Worm (Caenorhabditis elegans) whole organism, L1 larva: Measurements from ENCODE around the gene sqd-1.

ENCODE experiments used
- C34B4.2 ChIP-seq: sonication (generic microtip); optimal IDR thresholded peaks from 2 replicates; lab custom pipeline; 2017; ENCODE audit warnings: mild to moderate bottlenecking, missing genetic modification characterization, missing compliant biosample characterization
- aly-2 ChIP-seq: fragments of 150-350 bp; optimal IDR thresholded peaks from 2 replicates; lab custom pipeline; 2014; ENCODE audit warnings: missing biosample characterization, missing genetic modification characterization
- blmp-1 ChIP-seq: fragments of 150-350 bp; optimal IDR thresholded peaks from 2 replicates; lab custom pipeline; 2014; ENCODE audit warnings: missing biosample characterization, missing genetic modification characterization
- ceh-88 ChIP-seq: fragments of 200-800 bp; sonication (Bioruptor generic); IDR thresholded peaks from 2 replicates; pipeline ENCODE4 v1.3.6; 2022; ENCODE audit warnings: missing genetic modification characterization, missing compliant biosample characterization
- ceh-90 ChIP-seq: sonication (generic microtip); optimal IDR thresholded peaks from 2 replicates; lab custom pipeline; 2016; ENCODE audit warnings: missing genetic modification characterization, missing compliant biosample characterization
- dpl-1 ChIP-seq, 3 experiments: fragments of 150-350 bp in 2 of 3; sonication (generic microtip) in 1 of 3; optimal IDR thresholded peaks; 2 replicates each; lab custom pipeline; 2014 to 2017; ENCODE audit warnings: missing biosample characterization in 3 of 3, missing genetic modification characterization in 3 of 3, missing genetic modification reagents in 3 of 3
- efl-1 ChIP-seq, 4 experiments: fragments of 150-350 bp; optimal IDR thresholded peaks in 3 of 4; peaks in 1 of 4; 1 replicate in 1 of 4; 2 replicates in 3 of 4; lab custom pipeline; 2014; ENCODE audit warnings: missing biosample characterization in 2 of 4, missing genetic modification characterization in 2 of 4, missing genetic modification reagents in 2 of 4
- efl-3 ChIP-seq: fragments of 200-800 bp; sonication (Bioruptor generic); optimal IDR thresholded peaks from 2 replicates; lab custom pipeline; 2018; ENCODE audit warnings: mild to moderate bottlenecking, missing genetic modification characterization, missing compliant biosample characterization
- egl-27 ChIP-seq, 2 experiments: fragments of 150-350 bp in 1 of 2; sonication (generic microtip); optimal IDR thresholded peaks; 3 replicates each; lab custom pipeline; 2017 to 2018; ENCODE audit warnings: missing biosample characterization in 2 of 2, missing genetic modification characterization in 2 of 2, missing genetic modification reagents in 2 of 2
- ets-5 ChIP-seq: fragments of 200-800 bp; sonication (Bioruptor generic); IDR thresholded peaks from 2 replicates; pipeline ENCODE4 v1.3.6; 2022; ENCODE audit warnings: missing genetic modification characterization, missing compliant biosample characterization
- fkh-8 ChIP-seq: sonication (generic microtip); optimal IDR thresholded peaks from 2 replicates; lab custom pipeline; 2016; ENCODE audit warnings: mild to moderate bottlenecking, missing genetic modification characterization, missing compliant biosample characterization
- fos-1 ChIP-seq: fragments of 150-350 bp; optimal IDR thresholded peaks from 2 replicates; lab custom pipeline; 2014; ENCODE audit warnings: missing biosample characterization, missing genetic modification characterization
- hlh-17 ChIP-seq: fragments of 200-800 bp; sonication (Bioruptor generic); optimal IDR thresholded peaks from 2 replicates; lab custom pipeline; 2018; ENCODE audit warnings: missing genetic modification characterization, mild to moderate bottlenecking, missing compliant biosample characterization, moderate library complexity, borderline replicate concordance
- hlh-4 ChIP-seq: sonication (generic microtip); optimal IDR thresholded peaks from 2 replicates; lab custom pipeline; 2016; ENCODE audit warnings: mild to moderate bottlenecking, missing genetic modification characterization, missing compliant biosample characterization
- hpl-2 ChIP-seq: fragments of 150-350 bp; optimal IDR thresholded peaks from 2 replicates; lab custom pipeline; 2014; ENCODE audit warnings: missing biosample characterization, missing genetic modification reagents, missing genetic modification characterization
- irx-1 ChIP-seq: sonication (generic microtip); optimal IDR thresholded peaks from 2 replicates; lab custom pipeline; 2016; ENCODE audit warnings: missing genetic modification characterization, missing compliant biosample characterization
- isw-1 ChIP-seq: fragments of 200-800 bp; sonication (Bioruptor generic); IDR thresholded peaks from 2 replicates; pipeline ENCODE4 v1.3.6; 2022; ENCODE audit warnings: missing genetic modification characterization, missing compliant biosample characterization
- lin-13 ChIP-seq: fragments of 150-350 bp; optimal IDR thresholded peaks from 2 replicates; lab custom pipeline; 2014; ENCODE audit warnings: missing biosample characterization, missing genetic modification reagents, missing genetic modification characterization
- lin-14 ChIP-seq: fragments of 200-800 bp; sonication (Bioruptor generic); optimal IDR thresholded peaks from 2 replicates; lab custom pipeline; 2018; ENCODE audit warnings: mild to moderate bottlenecking, missing genetic modification characterization, moderate library complexity, missing compliant biosample characterization
- lin-15B ChIP-seq: fragments of 150-350 bp; sonication (generic microtip); optimal IDR thresholded peaks from 3 replicates; lab custom pipeline; 2014; ENCODE audit warnings: missing biosample characterization, missing genetic modification characterization
- lin-35 ChIP-seq, 2 experiments: fragments of 150-350 bp; optimal IDR thresholded peaks; 2 replicates each; lab custom pipeline; 2014; ENCODE audit warnings: missing biosample characterization in 2 of 2, missing genetic modification characterization in 2 of 2, missing genetic modification reagents in 2 of 2
- lir-3 ChIP-seq: sonication (generic microtip); optimal IDR thresholded peaks from 2 replicates; lab custom pipeline; 2016; ENCODE audit warnings: mild to moderate bottlenecking, missing genetic modification characterization, moderate library complexity, missing compliant biosample characterization; ENCODE audit not compliant: poor library complexity
- mdl-1 ChIP-seq, 2 experiments: fragments of 150-350 bp; optimal IDR thresholded peaks; 2 replicates each; lab custom pipeline; 2014 to 2017; ENCODE audit warnings: missing biosample characterization in 2 of 2, missing genetic modification characterization in 2 of 2, inconsistent platforms in 1 of 2
- mep-1 ChIP-seq: fragments of 150-350 bp; optimal IDR thresholded peaks from 2 replicates; lab custom pipeline; 2014; ENCODE audit warnings: missing biosample characterization, missing genetic modification characterization
- nhr-11 ChIP-seq: fragments of 150-350 bp; optimal IDR thresholded peaks from 2 replicates; lab custom pipeline; 2014; ENCODE audit warnings: missing biosample characterization, missing genetic modification characterization
- nhr-12 ChIP-seq: sonication (generic microtip); optimal IDR thresholded peaks from 2 replicates; lab custom pipeline; 2017; ENCODE audit warnings: missing biosample characterization, missing genetic modification characterization
- nhr-19 ChIP-seq: fragments of 200-800 bp; sonication (Bioruptor generic); conservative IDR thresholded peaks from 2 replicates; pipeline ENCODE4 v1.3.6; 2022; ENCODE audit warnings: missing genetic modification characterization, missing compliant biosample characterization
- nhr-20 ChIP-seq: sonication (generic microtip); optimal IDR thresholded peaks from 2 replicates; lab custom pipeline; 2016; ENCODE audit warnings: mild to moderate bottlenecking, missing genetic modification characterization, missing compliant biosample characterization
- nhr-237 ChIP-seq: fragments of 150-350 bp; optimal IDR thresholded peaks from 2 replicates; lab custom pipeline; 2014; ENCODE audit warnings: missing biosample characterization, missing genetic modification characterization
- nhr-71 ChIP-seq: sonication (generic microtip); optimal IDR thresholded peaks from 2 replicates; lab custom pipeline; 2016; ENCODE audit warnings: mild to moderate bottlenecking, missing genetic modification characterization, moderate library complexity, missing compliant biosample characterization
- nhr-76 ChIP-seq: sonication (generic microtip); optimal IDR thresholded peaks from 2 replicates; lab custom pipeline; 2017; ENCODE audit warnings: missing biosample characterization, missing genetic modification characterization
- nhr-77 ChIP-seq: fragments of 150-350 bp; optimal IDR thresholded peaks from 2 replicates; lab custom pipeline; 2014; ENCODE audit warnings: missing biosample characterization, missing genetic modification characterization
- nhr-84 ChIP-seq: sonication (generic microtip); optimal IDR thresholded peaks from 2 replicates; lab custom pipeline; 2017; ENCODE audit warnings: missing biosample characterization, missing genetic modification characterization
- nhr-85 ChIP-seq: sonication (generic microtip); peaks from one replicate; lab custom pipeline; 2016; ENCODE audit warnings: missing genetic modification characterization, inconsistent platforms, missing compliant biosample characterization
- pag-3 ChIP-seq: sonication (generic microtip); optimal IDR thresholded peaks from 2 replicates; lab custom pipeline; 2017; ENCODE audit warnings: missing genetic modification characterization, mild to moderate bottlenecking, missing compliant biosample characterization, antibody characterized with exemption, borderline replicate concordance; ENCODE audit not compliant: insufficient read depth
- pax-3 ChIP-seq: fragments of 200-800 bp; sonication (Bioruptor generic); optimal IDR thresholded peaks from 2 replicates; lab custom pipeline; 2018; ENCODE audit warnings: mild to moderate bottlenecking, missing genetic modification characterization, moderate library complexity, missing compliant biosample characterization
- rnt-1 ChIP-seq: sonication (generic microtip); optimal IDR thresholded peaks from 2 replicates; lab custom pipeline; 2016; ENCODE audit warnings: mild to moderate bottlenecking, missing genetic modification characterization, moderate library complexity, missing compliant biosample characterization
- snu-23 ChIP-seq: sonication (generic microtip); optimal IDR thresholded peaks from 2 replicates; lab custom pipeline; 2016; ENCODE audit warnings: missing genetic modification characterization, missing compliant biosample characterization
- sox-4 ChIP-seq: sonication (generic microtip); optimal IDR thresholded peaks from 2 replicates; lab custom pipeline; 2016; ENCODE audit warnings: missing genetic modification characterization, missing compliant biosample characterization
- sptf-1 ChIP-seq: fragments of 150-350 bp; optimal IDR thresholded peaks from 2 replicates; lab custom pipeline; 2014; ENCODE audit warnings: missing biosample characterization, missing genetic modification characterization
- tbx-2 ChIP-seq: sonication (generic microtip); optimal IDR thresholded peaks from 2 replicates; lab custom pipeline; 2016; ENCODE audit warnings: missing genetic modification characterization, missing compliant biosample characterization
- tlp-1 ChIP-seq: fragments of 150-350 bp; optimal IDR thresholded peaks from 2 replicates; lab custom pipeline; 2014; ENCODE audit warnings: missing biosample characterization, missing genetic modification characterization
- unc-130 ChIP-seq: fragments of 150-350 bp; optimal IDR thresholded peaks from 2 replicates; lab custom pipeline; 2017; ENCODE audit warnings: missing biosample characterization, missing genetic modification characterization, inconsistent platforms
- unc-62 ChIP-seq: fragments of 150-350 bp; optimal IDR thresholded peaks from 2 replicates; lab custom pipeline; 2014; ENCODE audit warnings: missing biosample characterization, missing genetic modification reagents, missing genetic modification characterization
- unc-86 ChIP-seq: sonication (generic microtip); optimal IDR thresholded peaks from 2 replicates; lab custom pipeline; 2016; ENCODE audit warnings: missing genetic modification characterization, missing compliant biosample characterization
- unc-98 ChIP-seq: fragments of 200-800 bp; sonication (Bioruptor generic); IDR thresholded peaks from 2 replicates; pipeline ENCODE4 v1.3.6; 2022; ENCODE audit warnings: missing genetic modification characterization, missing compliant biosample characterization
- vab-15 ChIP-seq: sonication (generic microtip); optimal IDR thresholded peaks from 2 replicates; lab custom pipeline; 2017; ENCODE audit warnings: missing genotype, mild to moderate bottlenecking, missing genetic modification characterization, missing compliant biosample characterization
- xbp-1 ChIP-seq: sonication (generic microtip); optimal IDR thresholded peaks from 2 replicates; lab custom pipeline; 2016; ENCODE audit warnings: missing genetic modification characterization, missing compliant biosample characterization
- zag-1 ChIP-seq: fragments of 150-350 bp; optimal IDR thresholded peaks from 2 replicates; lab custom pipeline; 2014; ENCODE audit warnings: missing biosample characterization, missing genetic modification characterization
- zip-4 ChIP-seq: fragments of 200-800 bp; sonication (Bioruptor generic); optimal IDR thresholded peaks from 2 replicates; lab custom pipeline; 2018; ENCODE audit warnings: mild to moderate bottlenecking, missing genetic modification characterization, moderate library complexity, missing compliant biosample characterization
- ztf-4 ChIP-seq: fragments of 150-350 bp; optimal IDR thresholded peaks from 2 replicates; lab custom pipeline; 2014; ENCODE audit warnings: missing biosample characterization, missing genetic modification characterization

sqd-1 gene

DNA sequence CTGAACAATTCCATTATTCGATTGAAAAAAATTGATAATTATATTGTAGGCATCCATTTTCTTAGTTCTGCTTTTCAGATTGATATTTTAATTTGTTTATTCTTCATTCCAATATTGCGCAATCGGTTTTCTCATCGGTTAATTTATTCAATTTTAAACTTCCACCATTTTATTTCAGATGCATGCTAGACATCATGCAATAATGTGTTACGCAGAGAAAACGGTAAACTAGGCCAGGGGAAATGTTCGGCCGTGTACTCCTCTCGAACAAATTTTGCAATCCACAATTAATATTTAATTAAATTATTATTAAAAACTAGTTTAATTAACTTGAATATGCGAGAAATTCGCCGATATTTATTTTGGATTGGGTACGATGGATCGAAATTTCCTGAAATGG, 2.3 kb upstream of the sqd-1 start, which contains the start of gene Y73B6BL.29 (continued):
- TF ChIP-seq nhr-84 (tag; lab: Kevin White, UChicago) (no peak), lin-35 (GFP tag; optimal IDR thresholded peaks at IDR 0.05; lab: Kevin White, UChicago) (peak; percentile 99), mep-1 (tag; lab: Kevin White, UChicago) (peak; percentile 95), nhr-76 (no peak), pag-3 (tag; lab: Kevin White, UChicago) (no peak), lin-15B (tag; lab: Kevin White, UChicago) (peak; percentile 78), lin-13 (GFP tag; lab: Kevin White, UChicago) (peak; percentile 89), nhr-11 (peak; percentile 80), nhr-77 (no peak), ets-5 (GFP tag; lab: Robert Waterston, UW) (no peak), unc-86 (tag; lab: Kevin White, UChicago) (peak; percentile 90), unc-62 (GFP tag; lab: Kevin White, UChicago) (no peak), nhr-19 (GFP tag; lab: Robert Waterston, UW) (peak; percentile 94), egl-27 (tag; optimal IDR thresholded peaks at IDR 0.05; lab: Kevin White, UChicago) (no peak), unc-98 (GFP tag; lab: Robert Waterston, UW) (peak; percentile 96), nhr-237 (tag; lab: Kevin White, UChicago) (peak; percentile 19), hpl-2 (no peak), lin-14 (GFP tag; lab: Kevin White, UChicago) (peak; percentile 95), zip-4 (GFP tag; lab: Kevin White, UChicago) (peak; percentile 85), pax-3 (peak; percentile 98), nhr-20 (tag; lab: Kevin White, UChicago) (peak; percentile 95), hlh-17 (peak; percentile 70), efl-3 (peak; percentile 87), fos-1 (tag; lab: Kevin White, UChicago) (peak; percentile 88), blmp-1 (tag; lab: Kevin White, UChicago) (peak; percentile 77), nhr-85 (tag; lab: Kevin White, UChicago) (peak; percentile 98), xbp-1 (tag; lab: Kevin White, UChicago) (peak; percentile 94), dpl-1 (GFP tag; optimal IDR thresholded peaks at IDR 0.05; lab: Kevin White, UChicago) (peak; percentile 96 to 98 (median 97)), ztf-4 (tag; lab: Kevin White, UChicago) (peak; percentile 85), rnt-1 (tag; lab: Kevin White, UChicago) (peak; percentile 100), irx-1 (tag; lab: Kevin White, UChicago) (peak; percentile 99), tlp-1 (no peak), hlh-4 (tag; lab: Kevin White, UChicago) (peak; percentile 79), fkh-8 (tag; lab: Kevin White, UChicago) (peak; percentile 92), sptf-1 (tag; lab: Kevin White, UChicago) (no peak), snu-23 (GFP tag; lab: Kevin White, UChicago) (peak; percentile 95), sox-4 (peak; percentile 96), ceh-88 (GFP tag; lab: Robert Waterston, UW) (peak; percentile 85), isw-1 (GFP tag; lab: Robert Waterston, UW) (peak; percentile 94), tbx-2 (tag; lab: Kevin White, UChicago) (peak; percentile 98), vab-15 (peak; percentile 76), efl-1 (optimal IDR thresholded peaks at IDR 0.05; lab: Kevin White, UChicago) (peak; percentile 83 to 98), efl-1 (GFP tag; optimal IDR thresholded peaks at IDR 0.05 in 1 of 2; lab: Kevin White, UChicago) (peak; percentile 98 to 99), mdl-1 (tag; optimal IDR thresholded peaks at IDR 0.05; lab: Kevin White, UChicago) (peak in 1 of 2 experiments; percentile 82), aly-2 (tag; lab: Kevin White, UChicago) (peak; percentile 79), zag-1 (no peak), lir-3 (tag; lab: Kevin White, UChicago) (peak; percentile 98), C34B4.2 (peak; percentile 72), nhr-12 (tag; lab: Kevin White, UChicago) (no peak), nhr-71 (peak; percentile 98), ceh-90 (tag; lab: Kevin White, UChicago) (peak; percentile 100), unc-130 (tag; lab: Kevin White, UChicago) (peak; percentile 92)
